Worm (Caenorhabditis elegans) whole organism, L4 larva: ENCODE data around the gene C18E9.8.

Source experiments
- D1046.2 ChIP-seq: fragments of 200-800 bp; sonication (Bioruptor generic); IDR thresholded peaks from 2 replicates; pipeline ENCODE4 v1.3.6; 2022; ENCODE audit warnings: missing genetic modification characterization, missing compliant biosample characterization
- F26F4.8 ChIP-seq: fragments of 200-800 bp; sonication (Bioruptor generic); conservative IDR thresholded peaks from 2 replicates; pipeline ENCODE4 v1.3.6; 2022; ENCODE audit warnings: missing genetic modification characterization, missing compliant biosample characterization
- F49E8.2 ChIP-seq: sonication (generic microtip); optimal IDR thresholded peaks from 2 replicates; lab custom pipeline; 2016; ENCODE audit warnings: missing compliant biosample characterization, mild to moderate bottlenecking, missing genetic modification characterization, borderline replicate concordance
- R02D3.7 ChIP-seq: fragments of 150-350 bp; sonication (generic microtip); optimal IDR thresholded peaks from 3 replicates; lab custom pipeline; 2014; ENCODE audit warnings: missing biosample characterization, missing genetic modification characterization
- T26A8.4 ChIP-seq: fragments of 200-800 bp; sonication (Bioruptor generic); IDR thresholded peaks from 2 replicates; pipeline ENCODE4 v1.3.6; 2022; ENCODE audit warnings: missing genetic modification characterization, missing compliant biosample characterization
- Y105C5A.15 ChIP-seq: fragments of 200-800 bp; sonication (Bioruptor generic); IDR thresholded peaks from 2 replicates; pipeline ENCODE4 v1.3.6; 2022; ENCODE audit warnings: missing genetic modification characterization, missing compliant biosample characterization
- Y5F2A.4 ChIP-seq: fragments of 200-800 bp; sonication (Bioruptor generic); optimal IDR thresholded peaks from 2 replicates; lab custom pipeline; 2018; ENCODE audit warnings: mild to moderate bottlenecking, missing genetic modification characterization, missing compliant biosample characterization
- Y75B8A.6 ChIP-seq: fragments of 200-800 bp; sonication (Bioruptor generic); IDR thresholded peaks from 2 replicates; pipeline ENCODE4 v1.3.6; 2022; ENCODE audit warnings: missing genetic modification reagents, missing genetic modification characterization, missing compliant biosample characterization
- attf-4 ChIP-seq: sonication (generic microtip); optimal IDR thresholded peaks from 3 replicates; lab custom pipeline; 2017; ENCODE audit warnings: missing biosample characterization, missing genetic modification characterization
- ceh-20 ChIP-seq: fragments of 200-800 bp; sonication (Bioruptor generic); IDR thresholded peaks from 2 replicates; pipeline ENCODE4 v1.3.6; 2022; ENCODE audit warnings: missing genetic modification reagents, missing genetic modification characterization, missing compliant biosample characterization
- ceh-32 ChIP-seq: sonication (generic microtip); optimal IDR thresholded peaks from 2 replicates; lab custom pipeline; 2016; ENCODE audit warnings: mild to moderate bottlenecking, missing genetic modification characterization, missing compliant biosample characterization; ENCODE audit not compliant: poor library complexity
- ceh-44 ChIP-seq: fragments of 200-800 bp; sonication (Bioruptor generic); IDR thresholded peaks from 2 replicates; pipeline ENCODE4 v1.3.6; 2022; ENCODE audit warnings: missing genetic modification reagents, missing genetic modification characterization, missing compliant biosample characterization
- daf-19 ChIP-seq: fragments of 200-800 bp; sonication (Bioruptor generic); conservative IDR thresholded peaks from 2 replicates; pipeline ENCODE4 v1.3.6; 2022; ENCODE audit warnings: missing genetic modification characterization, missing compliant biosample characterization
- dmd-6 ChIP-seq: fragments of 200-800 bp; sonication (Bioruptor generic); IDR thresholded peaks from 2 replicates; pipeline ENCODE4 v1.3.6; 2022; ENCODE audit warnings: missing genetic modification reagents, missing genetic modification characterization, missing compliant biosample characterization
- dmd-9 ChIP-seq: fragments of 200-800 bp; sonication (Bioruptor generic); IDR thresholded peaks from 2 replicates; pipeline ENCODE4 v1.3.6; 2022; ENCODE audit warnings: missing genetic modification reagents, missing genetic modification characterization, missing compliant biosample characterization
- duxl-1 ChIP-seq: sonication (generic microtip); optimal IDR thresholded peaks from 2 replicates; lab custom pipeline; 2016; ENCODE audit warnings: mild to moderate bottlenecking, missing genetic modification characterization, moderate library complexity, missing compliant biosample characterization; ENCODE audit not compliant: poor library complexity
- dve-1 ChIP-seq: sonication (generic microtip); optimal IDR thresholded peaks from 2 replicates; lab custom pipeline; 2017; ENCODE audit warnings: antibody characterized with exemption, mild to moderate bottlenecking, missing genetic modification characterization, missing compliant biosample characterization; ENCODE audit not compliant: insufficient read depth
- fos-1 ChIP-seq: fragments of 150-350 bp; optimal IDR thresholded peaks from 2 replicates; lab custom pipeline; 2014; ENCODE audit warnings: missing biosample characterization, missing genetic modification characterization
- hlh-11 ChIP-seq: fragments of 200-800 bp; sonication (Bioruptor generic); optimal IDR thresholded peaks from 2 replicates; lab custom pipeline; 2018; ENCODE audit warnings: mild to moderate bottlenecking, missing genetic modification characterization, missing compliant biosample characterization
- hlh-30 ChIP-seq: sonication (generic microtip); optimal IDR thresholded peaks from 2 replicates; lab custom pipeline; 2017; ENCODE audit warnings: antibody characterized with exemption, mild to moderate bottlenecking, missing genetic modification characterization, missing compliant biosample characterization; ENCODE audit not compliant: insufficient read depth
- hmg-1.1 ChIP-seq: fragments of 200-800 bp; sonication (Bioruptor generic); IDR thresholded peaks from 2 replicates; pipeline ENCODE4 v1.3.6; 2022; ENCODE audit warnings: missing genetic modification reagents, missing genetic modification characterization, missing compliant biosample characterization
- lin-13 ChIP-seq: fragments of 150-350 bp; optimal IDR thresholded peaks from 2 replicates; lab custom pipeline; 2014; ENCODE audit warnings: missing biosample characterization, missing genetic modification reagents, missing genetic modification characterization
- lin-15B ChIP-seq: fragments of 150-350 bp; sonication (generic microtip); optimal IDR thresholded peaks from 3 replicates; lab custom pipeline; 2014; ENCODE audit warnings: missing biosample characterization, missing genetic modification characterization
- lin-29 ChIP-seq: fragments of 200-800 bp; sonication (Bioruptor generic); IDR thresholded peaks from 2 replicates; pipeline ENCODE4 v1.3.6; 2022; ENCODE audit warnings: missing genetic modification reagents, missing genetic modification characterization, missing compliant biosample characterization
- lin-38 ChIP-seq: fragments of 200-800 bp; sonication (Bioruptor generic); IDR thresholded peaks from 2 replicates; pipeline ENCODE4 v1.3.6; 2022; ENCODE audit warnings: missing genetic modification reagents, missing genetic modification characterization, missing compliant biosample characterization
- lir-3 ChIP-seq: sonication (generic microtip); optimal IDR thresholded peaks from 2 replicates; lab custom pipeline; 2016; ENCODE audit warnings: mild to moderate bottlenecking, missing genetic modification characterization, missing compliant biosample characterization
- madf-5 ChIP-seq, 2 experiments: fragments of 200-800 bp; sonication (Bioruptor generic); IDR thresholded peaks; 2 replicates each; pipeline ENCODE4 v1.3.6; 2022; ENCODE audit warnings: missing compliant biosample characterization in 2 of 2, missing genetic modification characterization in 2 of 2
- madf-9 ChIP-seq: fragments of 200-800 bp; sonication (Bioruptor generic); conservative IDR thresholded peaks from 2 replicates; pipeline ENCODE4 v1.3.6; 2022; ENCODE audit warnings: missing genetic modification reagents, missing genetic modification characterization, missing compliant biosample characterization
- mdl-1 ChIP-seq, 2 experiments: fragments of 150-350 bp in 1 of 2; sonication (generic microtip) in 1 of 2; optimal IDR thresholded peaks; 2 replicates each; lab custom pipeline; 2014 to 2017; ENCODE audit warnings: missing biosample characterization in 2 of 2, missing genetic modification characterization in 2 of 2
- mes-2 ChIP-seq: sonication (generic microtip); optimal IDR thresholded peaks from 2 replicates; lab custom pipeline; 2016; ENCODE audit warnings: missing genotype, mild to moderate bottlenecking, missing genetic modification characterization, missing compliant biosample characterization; ENCODE audit not compliant: poor library complexity, severe bottlenecking
- mxl-3 ChIP-seq: fragments of 200-800 bp; sonication (Bioruptor generic); optimal IDR thresholded peaks from 2 replicates; lab custom pipeline; 2018; ENCODE audit warnings: mild to moderate bottlenecking, missing genetic modification characterization, missing compliant biosample characterization
- nhr-102 ChIP-seq: sonication (generic microtip); optimal IDR thresholded peaks from 2 replicates; lab custom pipeline; 2016; ENCODE audit warnings: mild to moderate bottlenecking, missing genetic modification characterization, moderate library complexity, missing compliant biosample characterization
- nhr-11 ChIP-seq: fragments of 150-350 bp; optimal IDR thresholded peaks from 2 replicates; lab custom pipeline; 2014; ENCODE audit warnings: missing biosample characterization, missing genetic modification characterization
- nhr-111 ChIP-seq: fragments of 200-800 bp; sonication (Bioruptor generic); optimal IDR thresholded peaks from 2 replicates; lab custom pipeline; 2018; ENCODE audit warnings: mild to moderate bottlenecking, missing genetic modification characterization, missing compliant biosample characterization
- nhr-48 ChIP-seq: sonication (generic microtip); optimal IDR thresholded peaks from 2 replicates; lab custom pipeline; 2016; ENCODE audit warnings: mild to moderate bottlenecking, missing genetic modification characterization, missing compliant biosample characterization
- pha-4 ChIP-seq, 2 experiments: fragments of 150-350 bp in 1 of 2; fragments of 200-800 bp in 1 of 2; sonication (Bioruptor generic) in 1 of 2; IDR thresholded peaks in 1 of 2; optimal IDR thresholded peaks in 1 of 2; 2 replicates each; pipeline versions ENCODE4 v1.3.6 to Lab custom; 2014 to 2022; ENCODE audit warnings: missing genetic modification characterization in 2 of 2, missing genetic modification reagents in 2 of 2, missing biosample characterization in 1 of 2, missing compliant biosample characterization in 1 of 2
- sdz-12 ChIP-seq: fragments of 200-800 bp; sonication (Bioruptor generic); optimal IDR thresholded peaks from 2 replicates; lab custom pipeline; 2018; ENCODE audit warnings: mild to moderate bottlenecking, missing genetic modification characterization, missing compliant biosample characterization
- set-16 ChIP-seq: fragments of 200-800 bp; sonication (Bioruptor generic); IDR thresholded peaks from 2 replicates; pipeline ENCODE4 v1.3.6; 2022; ENCODE audit warnings: missing genetic modification reagents, missing genetic modification characterization, missing compliant biosample characterization
- skn-1 ChIP-seq: fragments of 150-350 bp; optimal IDR thresholded peaks from 2 replicates; lab custom pipeline; 2014; ENCODE audit warnings: missing biosample characterization, missing genetic modification characterization
- snpc-1.2 ChIP-seq: fragments of 200-800 bp; sonication (Bioruptor generic); IDR thresholded peaks from 2 replicates; pipeline ENCODE4 v1.3.6; 2022; ENCODE audit warnings: missing genetic modification reagents, missing genetic modification characterization, missing compliant biosample characterization
- snpc-4 ChIP-seq: fragments of 150-350 bp; optimal IDR thresholded peaks from 2 replicates; lab custom pipeline; 2014; ENCODE audit warnings: missing biosample characterization, missing genetic modification characterization
- spr-1 ChIP-seq: sonication (generic microtip); optimal IDR thresholded peaks from 2 replicates; lab custom pipeline; 2016; ENCODE audit warnings: mild to moderate bottlenecking, missing genetic modification characterization, missing compliant biosample characterization
- spr-3 ChIP-seq: fragments of 200-800 bp; sonication (Bioruptor generic); optimal IDR thresholded peaks from 2 replicates; lab custom pipeline; 2018; ENCODE audit warnings: mild to moderate bottlenecking, missing genetic modification characterization, missing compliant biosample characterization
- tra-1 ChIP-seq: fragments of 200-800 bp; sonication (Bioruptor generic); IDR thresholded peaks from 2 replicates; pipeline ENCODE4 v1.3.6; 2022; ENCODE audit warnings: missing genetic modification reagents, missing genetic modification characterization, missing compliant biosample characterization
- zfp-2 ChIP-seq: sonication (generic microtip); optimal IDR thresholded peaks from 2 replicates; lab custom pipeline; 2016; ENCODE audit warnings: mild to moderate bottlenecking, missing genetic modification characterization, missing compliant biosample characterization
- zfp-3 ChIP-seq: fragments of 200-800 bp; sonication (Bioruptor generic); conservative IDR thresholded peaks from 2 replicates; pipeline ENCODE4 v1.3.6; 2022; ENCODE audit warnings: missing genetic modification reagents, missing genetic modification characterization, missing compliant biosample characterization
- zip-11 ChIP-seq: fragments of 200-800 bp; sonication (Bioruptor generic); IDR thresholded peaks from 2 replicates; pipeline ENCODE4 v1.3.6; 2022; ENCODE audit warnings: missing genetic modification characterization, missing compliant biosample characterization

Gene C18E9.8

DNA sequence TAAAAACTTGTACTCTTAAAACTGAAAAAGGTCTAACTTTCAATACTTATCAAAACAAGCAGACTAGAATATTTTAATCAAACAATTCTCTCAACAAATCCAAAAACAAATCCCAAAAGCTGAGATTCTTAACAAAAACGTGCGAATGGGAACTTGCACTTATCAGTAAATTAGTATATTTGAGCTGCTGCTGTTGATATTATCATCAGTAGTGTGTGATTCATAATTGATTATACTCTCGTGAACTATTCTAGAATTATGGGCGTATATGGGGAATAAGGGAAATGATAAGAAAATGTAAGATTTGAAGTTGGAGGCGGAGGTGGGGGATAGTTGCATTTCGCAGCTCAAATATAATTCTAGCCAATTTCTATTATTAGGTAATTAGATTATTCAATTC, 26.3 kb upstream of the C18E9.8 start:
- TF ChIP-seq nhr-102 (tag; lab: Kevin White, UChicago) (no peak), dve-1 (tag; lab: Kevin White, UChicago) (no peak), Y75B8A.6 (no peak), nhr-48 (tag; lab: Kevin White, UChicago) (no peak), snpc-1.2 (GFP tag; lab: Robert Waterston, UW) (no peak), lin-13 (GFP tag; lab: Kevin White, UChicago) (no peak), F49E8.2 (no peak), Y5F2A.4 (GFP tag; lab: Kevin White, UChicago) (no peak), ceh-44 (no peak), attf-4 (tag; lab: Kevin White, UChicago) (no peak), ceh-20 (GFP tag; lab: Robert Waterston, UW) (no peak), dmd-6 (GFP tag; lab: Robert Waterston, UW) (no peak), D1046.2 (GFP tag; lab: Robert Waterston, UW) (no peak), sdz-12 (GFP tag; lab: Kevin White, UChicago) (no peak)

DNA sequence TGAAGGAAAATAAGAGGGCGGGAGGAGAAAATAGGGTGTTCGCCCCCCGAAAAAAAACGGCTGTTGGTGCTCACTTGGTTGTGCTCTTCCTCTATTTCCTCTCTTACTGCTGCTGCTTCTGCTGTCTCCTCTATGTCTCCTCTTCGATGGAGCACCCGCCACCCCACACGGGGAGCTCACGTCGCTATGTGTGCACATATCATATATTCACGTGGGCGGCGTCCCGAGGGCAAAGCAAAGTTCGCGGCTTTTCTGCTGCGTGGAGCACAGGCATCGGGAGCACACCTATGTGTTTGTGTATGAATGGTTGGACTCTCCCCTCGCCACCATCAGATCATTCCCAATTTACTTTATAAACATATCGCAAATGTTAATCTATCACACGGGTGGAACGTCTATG, 25.5 kb upstream of the C18E9.8 start:
- TF ChIP-seq skn-1 (tag; lab: Kevin White, UChicago) (no peak), hmg-1.1 (peak; percentile 74), mes-2 (tag; lab: Kevin White, UChicago) (peak; percentile 21), hlh-30 (tag; lab: Kevin White, UChicago) (peak; percentile 94), nhr-11 (tag; lab: Kevin White, UChicago) (peak; percentile 5), ceh-32 (tag; lab: Kevin White, UChicago) (no peak), daf-19 (GFP tag; lab: Robert Waterston, UW) (no peak), snpc-4 (no peak), mdl-1 (tag; optimal IDR thresholded peaks at IDR 0.05; lab: Kevin White, UChicago) (peak in 1 of 2 experiments; percentile 54), Y5F2A.4 (GFP tag; lab: Kevin White, UChicago) (no peak), zfp-3 (GFP tag; lab: Robert Waterston, UW) (no peak), set-16 (GFP tag; lab: Robert Waterston, UW) (peak; percentile 72), ceh-44 (no peak), Y105C5A.15 (no peak), spr-3 (GFP tag; lab: Kevin White, UChicago) (no peak), lin-29 (GFP tag; lab: Robert Waterston, UW) (no peak), lin-38 (GFP tag; lab: Robert Waterston, UW) (no peak), nhr-111 (GFP tag; lab: Kevin White, UChicago) (no peak), lir-3 (tag; lab: Kevin White, UChicago) (no peak), madf-5 (GFP tag; IDR thresholded peaks at IDR 0.05; lab: Robert Waterston, UW) (no peak), R02D3.7 (tag; lab: Kevin White, UChicago) (no peak), Y75B8A.6 (no peak), lin-13 (GFP tag; lab: Kevin White, UChicago) (no peak), madf-9 (no peak), F26F4.8 (no peak), pha-4 (GFP tag; IDR thresholded peaks at IDR 0.05; lab: Robert Waterston, UW) (no peak; the same call in 1 of the 2 replicates), pha-4 (tag; optimal IDR thresholded peaks at IDR 0.05; lab: Kevin White, UChicago) (no peak), hlh-11 (tag; lab: Kevin White, UChicago) (peak; percentile 63), mxl-3 (GFP tag; lab: Kevin White, UChicago) (peak; percentile 65), dmd-6 (GFP tag; lab: Robert Waterston, UW) (peak; percentile 34), zfp-2 (tag; lab: Kevin White, UChicago) (no peak), ceh-20 (GFP tag; lab: Robert Waterston, UW) (0 out of 2 replicates have a peak, but pooled peaks have one; percentile 42), spr-1 (no peak), tra-1 (GFP tag; lab: Robert Waterston, UW) (no peak), F49E8.2 (no peak), fos-1 (no peak), T26A8.4 (GFP tag; lab: Robert Waterston, UW) (no peak), zip-11 (GFP tag; lab: Robert Waterston, UW) (no peak), duxl-1 (tag; lab: Kevin White, UChicago) (no peak), dmd-9 (GFP tag; lab: Robert Waterston, UW) (0 out of 2 replicates have a peak, but pooled peaks have one; percentile 19), lin-15B (tag; lab: Kevin White, UChicago) (no peak)
